Worm (Caenorhabditis elegans) whole organism, L4/young adult: Measurements from ENCODE around the gene dph-7.

Source experiments
- W03F9.2 ChIP-seq: fragments of 150-350 bp; optimal IDR thresholded peaks from 2 replicates; lab custom pipeline; 2014; ENCODE audit warnings: missing biosample characterization, missing genetic modification characterization
- dao-5 ChIP-seq: sonication (generic microtip); optimal IDR thresholded peaks from 2 replicates; lab custom pipeline; 2016; ENCODE audit warnings: missing genotype, missing genetic modification characterization, moderate library complexity, missing compliant biosample characterization
- him-1 ChIP-seq: sonication (generic microtip); optimal IDR thresholded peaks from 2 replicates; lab custom pipeline; 2016; ENCODE audit warnings: missing genotype, missing genetic modification reagents, missing genetic modification characterization, missing compliant biosample characterization

ce11 chrIII:13316935-13317334 is 2.0 kb downstream of the dph-7 start:
- no peak for TF ChIP-seq him-1 (tag; lab: Kevin White, UChicago)
- TF ChIP-seq dao-5 (tag; lab: Kevin White, UChicago) = no peak
- no peak for TF ChIP-seq W03F9.2
